Worm (Caenorhabditis elegans) whole organism, L3 larva: ENCODE results near the gene C04C11.25.

Experiments used
- R02D3.7 ChIP-seq: fragments of 150-350 bp; optimal IDR thresholded peaks from 2 replicates; lab custom pipeline; 2014; ENCODE audit warnings: missing biosample characterization, missing genetic modification characterization
- ZK546.5 ChIP-seq: sonication (generic microtip); optimal IDR thresholded peaks from 2 replicates; lab custom pipeline; 2017; ENCODE audit warnings: missing biosample characterization, missing genetic modification characterization
- aly-2 ChIP-seq: fragments of 150-350 bp; optimal IDR thresholded peaks from 2 replicates; lab custom pipeline; 2014; ENCODE audit warnings: missing biosample characterization, missing genetic modification characterization
- ama-1 ChIP-seq: fragments of 150-350 bp; optimal IDR thresholded peaks from 2 replicates; lab custom pipeline; 2018
- ceh-16 ChIP-seq: sonication (generic microtip); optimal IDR thresholded peaks from 2 replicates; lab custom pipeline; 2017; ENCODE audit warnings: missing biosample characterization, missing genetic modification characterization
- ceh-28 ChIP-seq: fragments of 150-350 bp; optimal IDR thresholded peaks from 2 replicates; lab custom pipeline; 2014; ENCODE audit warnings: missing biosample characterization, missing genetic modification reagents, missing genetic modification characterization
- ceh-82 ChIP-seq: fragments of 150-350 bp; optimal IDR thresholded peaks from 2 replicates; lab custom pipeline; 2014; ENCODE audit warnings: missing biosample characterization, missing genetic modification characterization
- daf-12 ChIP-seq: fragments of 150-350 bp; optimal IDR thresholded peaks from 2 replicates; lab custom pipeline; 2014; ENCODE audit warnings: missing biosample characterization, missing genetic modification reagents, missing genetic modification characterization
- egl-27 ChIP-seq: sonication (generic microtip); optimal IDR thresholded peaks from 4 replicates; lab custom pipeline; 2017; ENCODE audit warnings: missing biosample characterization, missing genetic modification reagents, missing genetic modification characterization
- egl-5 ChIP-seq: fragments of 150-350 bp; optimal IDR thresholded peaks from 2 replicates; lab custom pipeline; 2017; ENCODE audit warnings: missing biosample characterization, missing genetic modification reagents, missing genetic modification characterization, inconsistent platforms
- elt-1 ChIP-seq: fragments of 150-350 bp; optimal IDR thresholded peaks from 2 replicates; lab custom pipeline; 2014; ENCODE audit warnings: missing biosample characterization, missing genetic modification characterization
- elt-3 ChIP-seq, 3 experiments: fragments of 150-350 bp in 1 of 3; sonication (generic microtip) in 2 of 3; optimal IDR thresholded peaks; 2 replicates in 2 of 3; 4 replicates in 1 of 3; lab custom pipeline; 2014 to 2017; ENCODE audit warnings: missing biosample characterization in 3 of 3, missing genetic modification characterization in 3 of 3
- eor-1 ChIP-seq, 2 experiments: fragments of 150-350 bp; optimal IDR thresholded peaks; 2 replicates each; lab custom pipeline; 2014 to 2018; ENCODE audit warnings: missing biosample characterization in 2 of 2, missing genetic modification characterization in 2 of 2
- fkh-2 ChIP-seq: fragments of 150-350 bp; optimal IDR thresholded peaks from 2 replicates; lab custom pipeline; 2014; ENCODE audit warnings: missing biosample characterization, missing genetic modification reagents, missing genetic modification characterization
- fos-1 ChIP-seq: fragments of 150-350 bp; optimal IDR thresholded peaks from 2 replicates; lab custom pipeline; 2014; ENCODE audit warnings: missing biosample characterization, missing genetic modification characterization
- hmg-11 ChIP-seq: sonication (generic microtip); optimal IDR thresholded peaks from 2 replicates; lab custom pipeline; 2016; ENCODE audit warnings: missing genetic modification characterization, missing compliant biosample characterization
- lin-39 ChIP-seq: fragments of 150-350 bp; optimal IDR thresholded peaks from 2 replicates; lab custom pipeline; 2018; ENCODE audit warnings: missing biosample characterization, missing genetic modification reagents, missing genetic modification characterization
- lsy-12 ChIP-seq: sonication (generic microtip); optimal IDR thresholded peaks from 2 replicates; lab custom pipeline; 2016; ENCODE audit warnings: mild to moderate bottlenecking, missing genetic modification characterization, missing compliant biosample characterization
- mdl-1 ChIP-seq: fragments of 150-350 bp; optimal IDR thresholded peaks from 2 replicates; lab custom pipeline; 2014; ENCODE audit warnings: missing biosample characterization, missing genetic modification characterization
- mml-1 ChIP-seq: fragments of 150-350 bp; sonication (generic microtip); optimal IDR thresholded peaks from 3 replicates; lab custom pipeline; 2014; ENCODE audit warnings: missing biosample characterization, missing genetic modification characterization
- nhr-12 ChIP-seq: fragments of 150-350 bp; optimal IDR thresholded peaks from 2 replicates; lab custom pipeline; 2014; ENCODE audit warnings: missing biosample characterization, missing genetic modification characterization
- nhr-23 ChIP-seq: fragments of 150-350 bp; optimal IDR thresholded peaks from 2 replicates; lab custom pipeline; 2014; ENCODE audit warnings: missing biosample characterization, missing genetic modification reagents, missing genetic modification characterization
- nhr-237 ChIP-seq: fragments of 150-350 bp; optimal IDR thresholded peaks from 2 replicates; lab custom pipeline; 2014; ENCODE audit warnings: missing biosample characterization, missing genetic modification characterization
- nhr-25 ChIP-seq: sonication (generic microtip); optimal IDR thresholded peaks from 2 replicates; lab custom pipeline; 2017; ENCODE audit warnings: missing biosample characterization, missing genetic modification characterization
- nhr-43 ChIP-seq: sonication (generic microtip); optimal IDR thresholded peaks from 2 replicates; lab custom pipeline; 2016; ENCODE audit warnings: mild to moderate bottlenecking, missing genetic modification characterization, missing compliant biosample characterization; ENCODE audit not compliant: poor library complexity, severe bottlenecking
- nhr-67 ChIP-seq: fragments of 150-350 bp; optimal IDR thresholded peaks from 2 replicates; lab custom pipeline; 2014; ENCODE audit warnings: missing biosample characterization, missing genetic modification characterization
- nhr-76 ChIP-seq: fragments of 150-350 bp; sonication (generic microtip); optimal IDR thresholded peaks from 5 replicates; lab custom pipeline; 2014; ENCODE audit warnings: missing biosample characterization, missing genetic modification characterization
- nhr-77 ChIP-seq: fragments of 150-350 bp; optimal IDR thresholded peaks from 2 replicates; lab custom pipeline; 2014; ENCODE audit warnings: missing biosample characterization, missing genetic modification characterization
- pqm-1 ChIP-seq: fragments of 150-350 bp; optimal IDR thresholded peaks from 2 replicates; lab custom pipeline; 2017; ENCODE audit warnings: missing biosample characterization, missing genetic modification characterization, inconsistent platforms
- sea-2 ChIP-seq: fragments of 150-350 bp; sonication (generic microtip); optimal IDR thresholded peaks from 4 replicates; lab custom pipeline; 2014; ENCODE audit warnings: missing biosample characterization, missing genetic modification reagents, missing genetic modification characterization
- skn-1 ChIP-seq: fragments of 150-350 bp; optimal IDR thresholded peaks from 2 replicates; lab custom pipeline; 2014; ENCODE audit warnings: missing biosample characterization, missing genetic modification characterization
- tbx-2 ChIP-seq: sonication (generic microtip); optimal IDR thresholded peaks from 2 replicates; lab custom pipeline; 2016; ENCODE audit warnings: mild to moderate bottlenecking, missing genetic modification characterization, missing compliant biosample characterization
- unc-39 ChIP-seq: sonication (generic microtip); optimal IDR thresholded peaks from 4 replicates; lab custom pipeline; 2017; ENCODE audit warnings: missing biosample characterization, missing genetic modification characterization
- unc-62 ChIP-seq: fragments of 150-350 bp; sonication (generic microtip); optimal IDR thresholded peaks from 4 replicates; lab custom pipeline; 2014; ENCODE audit warnings: missing biosample characterization, missing genetic modification reagents, missing genetic modification characterization
- zag-1 ChIP-seq: fragments of 150-350 bp; optimal IDR thresholded peaks from 2 replicates; lab custom pipeline; 2014; ENCODE audit warnings: missing biosample characterization, missing genetic modification characterization
- ztf-11 ChIP-seq: fragments of 150-350 bp; optimal IDR thresholded peaks from 2 replicates; lab custom pipeline; 2014; ENCODE audit warnings: missing biosample characterization, missing genetic modification characterization
- ztf-4 ChIP-seq: fragments of 150-350 bp; optimal IDR thresholded peaks from 2 replicates; lab custom pipeline; 2014; ENCODE audit warnings: missing biosample characterization, missing genetic modification characterization

The C04C11.25 gene

DNA sequence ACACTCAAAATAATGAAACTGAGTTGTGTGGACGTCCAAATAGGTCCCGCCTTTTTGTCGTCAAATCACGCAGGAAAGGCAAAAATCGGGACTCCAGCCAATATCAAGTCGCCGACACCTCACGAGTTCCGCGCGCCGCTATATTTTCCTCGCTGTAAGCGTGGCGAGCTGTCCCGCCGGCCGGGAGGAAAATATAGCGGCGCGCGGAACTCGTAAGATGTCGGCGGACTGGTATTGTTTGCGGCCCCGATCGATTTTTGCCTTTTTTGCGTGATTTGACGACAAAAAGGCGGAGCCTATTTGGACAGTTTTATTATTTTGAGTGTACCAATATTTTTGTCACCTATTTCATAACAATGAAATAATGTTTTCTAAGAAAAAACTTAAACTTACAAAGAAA is 47.5 kb upstream of the C04C11.25 start:
- TF ChIP-seq egl-5 (tag; lab: Kevin White, UChicago) (no peak), mdl-1 (tag; lab: Kevin White, UChicago) (no peak), pqm-1 (no peak), skn-1 (no peak), ceh-82 (tag; lab: Kevin White, UChicago) (no peak), nhr-43 (tag; lab: Kevin White, UChicago) (no peak), lsy-12 (tag; lab: Kevin White, UChicago) (no peak), nhr-77 (tag; lab: Kevin White, UChicago) (no peak), zag-1 (no peak), daf-12 (tag; lab: Kevin White, UChicago) (no peak), R02D3.7 (tag; lab: Kevin White, UChicago) (no peak)

DNA sequence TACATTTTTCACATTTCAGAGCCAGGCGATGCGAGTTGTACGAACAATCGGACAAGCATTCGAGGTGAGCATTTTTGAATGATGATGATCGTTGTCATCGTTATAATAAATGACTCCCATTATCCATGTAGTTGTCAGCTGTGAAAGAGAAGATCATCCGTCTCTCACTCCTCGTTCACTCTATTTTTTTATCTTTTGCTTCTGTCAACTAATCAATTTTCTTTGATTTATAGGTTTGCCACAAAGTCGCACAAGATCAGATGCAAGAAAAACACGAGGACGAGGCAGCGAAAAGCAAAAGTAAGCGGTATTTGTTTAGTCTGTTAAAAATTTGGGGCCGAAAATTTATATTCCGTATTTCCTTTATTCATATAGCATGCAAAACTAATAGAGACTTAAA is 41.3 kb upstream of the C04C11.25 start:
- TF ChIP-seq egl-27 (tag; lab: Kevin White, UChicago): no peak
- TF ChIP-seq elt-1 (tag; lab: Kevin White, UChicago): no peak
- TF ChIP-seq lin-39: peak; percentile 16
- no peak for TF ChIP-seq tbx-2 (tag; lab: Kevin White, UChicago)
- no peak for TF ChIP-seq ztf-4 (tag; lab: Kevin White, UChicago)
- no peak for TF ChIP-seq fkh-2 (tag; lab: Kevin White, UChicago)
- TF ChIP-seq elt-3 (tag; optimal IDR thresholded peaks at IDR 0.05; lab: Kevin White, UChicago): no peak
- no peak for TF ChIP-seq nhr-237 (tag; lab: Kevin White, UChicago)
- TF ChIP-seq nhr-77 (tag; lab: Kevin White, UChicago): no peak
- no peak for TF ChIP-seq unc-39 (tag; lab: Kevin White, UChicago)
- no peak for TF ChIP-seq nhr-25 (tag; lab: Kevin White, UChicago)
- peak; percentile 54 for TF ChIP-seq egl-5 (tag; lab: Kevin White, UChicago)

DNA sequence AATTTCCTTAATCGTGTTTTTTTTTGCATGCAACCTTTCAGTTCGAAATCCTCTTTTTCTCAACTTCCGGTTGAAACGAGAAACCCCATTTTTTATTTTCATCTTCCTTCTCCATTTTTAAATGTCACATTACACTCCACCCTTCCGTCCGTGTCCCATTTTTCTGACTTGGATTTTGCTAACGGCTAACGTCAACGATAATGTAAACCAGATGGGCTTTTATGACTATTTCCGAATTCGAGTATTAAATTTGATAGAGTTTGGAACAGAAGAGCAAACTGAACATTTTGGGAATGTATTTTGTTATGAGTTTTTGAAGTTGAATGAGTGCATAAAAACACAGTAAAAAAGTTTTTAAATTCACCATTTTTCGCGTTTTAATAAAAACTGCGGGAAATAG is 40.4 kb upstream of the C04C11.25 start:
- no peak for TF ChIP-seq nhr-43 (tag; lab: Kevin White, UChicago)
- no peak for TF ChIP-seq eor-1 (tag; optimal IDR thresholded peaks at IDR 0.05; lab: Kevin White, UChicago)
- no peak for TF ChIP-seq aly-2 (tag; lab: Kevin White, UChicago)
- TF ChIP-seq sea-2 (GFP tag; lab: Kevin White, UChicago): no peak
- TF ChIP-seq ceh-16 (tag; lab: Kevin White, UChicago): no peak
- no peak for TF ChIP-seq ceh-28 (tag; lab: Kevin White, UChicago)
- no peak for TF ChIP-seq nhr-77 (tag; lab: Kevin White, UChicago)
- no peak for TF ChIP-seq ceh-82 (tag; lab: Kevin White, UChicago)
- TF ChIP-seq lsy-12 (tag; lab: Kevin White, UChicago): no peak
- no peak for TF ChIP-seq egl-27 (tag; lab: Kevin White, UChicago)
- TF ChIP-seq daf-12 (tag; lab: Kevin White, UChicago): no peak
- TF ChIP-seq elt-3 (tag; optimal IDR thresholded peaks at IDR 0.05; lab: Kevin White, UChicago): no peak
- TF ChIP-seq fkh-2 (tag; lab: Kevin White, UChicago): no peak
- no peak for TF ChIP-seq nhr-23 (tag; lab: Kevin White, UChicago)
- TF ChIP-seq nhr-12 (tag; lab: Kevin White, UChicago): no peak
- TF ChIP-seq unc-62 (GFP tag; lab: Kevin White, UChicago): no peak
- TF ChIP-seq hmg-11 (tag; lab: Kevin White, UChicago): no peak
- no peak for TF ChIP-seq mdl-1 (tag; lab: Kevin White, UChicago)
- no peak for TF ChIP-seq ama-1 (lab: Kevin White, UChicago)
- no peak for TF ChIP-seq egl-5 (tag; lab: Kevin White, UChicago)

DNA sequence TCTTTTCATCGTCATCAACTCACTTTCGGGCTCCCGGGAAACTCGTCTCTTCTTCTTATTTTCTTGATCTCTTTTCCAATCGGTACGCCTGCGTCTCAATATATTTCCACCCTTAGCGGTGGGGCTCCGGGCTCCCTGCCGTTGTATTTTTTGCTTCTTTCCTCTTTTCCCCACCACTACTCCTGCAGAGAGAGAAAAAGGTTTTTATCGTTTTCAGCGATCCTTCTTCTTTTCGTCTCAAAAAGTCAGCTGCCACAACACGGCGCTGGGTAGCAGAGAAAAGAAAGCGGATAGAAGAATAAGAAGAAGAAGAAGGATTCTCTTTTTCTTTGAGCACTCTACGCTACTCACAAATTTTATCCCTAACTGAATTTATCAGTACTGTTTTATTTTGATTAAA is 39.5 kb upstream of the C04C11.25 start:
- TF ChIP-seq fos-1 (tag; lab: Kevin White, UChicago): no peak
- TF ChIP-seq nhr-67 (tag; lab: Kevin White, UChicago): no peak
- TF ChIP-seq ztf-11 (tag; lab: Kevin White, UChicago): no peak
- TF ChIP-seq lin-39: no peak
- no peak for TF ChIP-seq elt-3 (tag; optimal IDR thresholded peaks at IDR 0.05; lab: Kevin White, UChicago)
- TF ChIP-seq nhr-23 (tag; lab: Kevin White, UChicago): no peak

DNA sequence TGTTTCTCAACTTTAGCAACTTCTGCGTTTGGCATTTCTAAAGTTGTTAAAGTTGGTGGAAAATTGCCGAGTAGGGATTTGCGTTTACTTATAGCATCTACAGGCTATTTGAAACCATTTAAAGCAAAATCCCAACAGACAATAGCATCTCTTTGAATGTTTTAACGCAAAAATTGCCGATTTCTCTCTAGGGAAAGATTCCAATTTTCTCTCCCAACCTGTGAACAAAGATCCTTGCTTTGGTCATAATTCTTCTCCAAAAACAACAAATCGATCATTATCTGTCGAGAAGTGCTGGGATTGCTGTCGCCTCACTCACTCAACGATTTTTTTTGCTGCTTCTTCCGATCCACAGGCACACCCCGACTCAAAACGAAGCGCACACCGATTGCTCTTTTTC is 38.5 kb upstream of the C04C11.25 start:
- no peak for TF ChIP-seq aly-2 (tag; lab: Kevin White, UChicago)
- TF ChIP-seq elt-1 (tag; lab: Kevin White, UChicago): no peak
- no peak for TF ChIP-seq eor-1 (tag; optimal IDR thresholded peaks at IDR 0.05; lab: Kevin White, UChicago)
- no peak for TF ChIP-seq nhr-67 (tag; lab: Kevin White, UChicago)
- TF ChIP-seq hmg-11 (tag; lab: Kevin White, UChicago): no peak
- TF ChIP-seq ZK546.5 (tag; lab: Kevin White, UChicago): no peak
- TF ChIP-seq nhr-76 (tag; lab: Kevin White, UChicago): no peak
- no peak for TF ChIP-seq nhr-43 (tag; lab: Kevin White, UChicago)
- no peak for TF ChIP-seq egl-27 (tag; lab: Kevin White, UChicago)
- TF ChIP-seq tbx-2 (tag; lab: Kevin White, UChicago): no peak
- no peak for TF ChIP-seq mml-1 (tag; lab: Kevin White, UChicago)
